Fruit fly (Drosophila melanogaster) whole organism, wandering third instar larva: ENCODE measurements around the gene Dpy-30L2.

Source experiments
- Abd-B ChIP-seq: fragments of >200 bp; optimal IDR thresholded peaks from 2 replicates; lab custom pipeline; 2017; ENCODE audit warnings: missing biosample characterization, missing genetic modification characterization
- CG32264 ChIP-seq: fragments of 200-800 bp; sonication (Bioruptor generic); optimal IDR thresholded peaks from 2 replicates; lab custom pipeline; 2016; ENCODE audit warnings: missing biosample characterization, missing genetic modification characterization
- Dfd ChIP-seq: fragments of >200 bp; optimal IDR thresholded peaks from 2 replicates; lab custom pipeline; 2017; ENCODE audit warnings: missing biosample characterization, missing genetic modification characterization
- Dif ChIP-seq: fragments of 200-275, 200-300 bp; sonication (Bioruptor generic); optimal IDR thresholded peaks from 2 replicates; lab custom pipeline; 2018; ENCODE audit warnings: missing biosample characterization, missing genetic modification characterization; ENCODE audit not compliant: partially characterized antibody
- GATAd ChIP-seq: sonication (Bioruptor generic); optimal IDR thresholded peaks from 2 replicates; lab custom pipeline; 2016; ENCODE audit warnings: missing biosample characterization, missing genetic modification characterization
- Hnf4 ChIP-seq: fragments of 200-800 bp; sonication (Bioruptor generic); optimal IDR thresholded peaks from 2 replicates; lab custom pipeline; 2016; ENCODE audit warnings: missing biosample characterization, mild to moderate bottlenecking, missing genetic modification characterization
- Hr83 ChIP-seq: fragments of 200-300 bp; sonication (Bioruptor generic); optimal IDR thresholded peaks from 2 replicates; lab custom pipeline; 2016; ENCODE audit warnings: missing biosample characterization, mild to moderate bottlenecking, missing genetic modification characterization, moderate library complexity; ENCODE audit not compliant: poor library complexity, severe bottlenecking
- Jra ChIP-seq: sonication (Bioruptor generic); optimal IDR thresholded peaks from 2 replicates; lab custom pipeline; 2016; ENCODE audit warnings: missing biosample characterization, missing genetic modification characterization
- Mio ChIP-seq: sonication (Bioruptor generic); optimal IDR thresholded peaks from 2 replicates; lab custom pipeline; 2016; ENCODE audit warnings: missing biosample characterization, missing genetic modification characterization
- Myc ChIP-seq: fragments of >200 bp; optimal IDR thresholded peaks from 2 replicates; lab custom pipeline; 2017
- N ChIP-seq: fragments of >200 bp; optimal IDR thresholded peaks from 2 replicates; lab custom pipeline; 2018; ENCODE audit warnings: missing biosample characterization, missing external identifiers, missing genetic modification characterization
- OdsH ChIP-seq: fragments of 200-800 bp; sonication (Bioruptor generic); optimal IDR thresholded peaks from 2 replicates; lab custom pipeline; 2016; ENCODE audit warnings: missing biosample characterization, mild to moderate bottlenecking, missing genetic modification characterization
- Sp1 ChIP-seq: fragments of 200-800 bp; sonication (Bioruptor generic); optimal IDR thresholded peaks from 3 replicates; lab custom pipeline; 2019; ENCODE audit warnings: missing biosample characterization, mild to moderate bottlenecking, missing genetic modification characterization, moderate library complexity
- br ChIP-seq: fragments of 200-800 bp; sonication (Bioruptor generic); optimal IDR thresholded peaks from 2 replicates; lab custom pipeline; 2016; ENCODE audit warnings: missing biosample characterization, missing genetic modification characterization
- brk ChIP-seq: fragments of 200-800 bp; sonication (Bioruptor generic); optimal IDR thresholded peaks from 2 replicates; lab custom pipeline; 2016; ENCODE audit warnings: missing biosample characterization, mild to moderate bottlenecking, missing genetic modification characterization
- dl ChIP-seq, 2 experiments: fragments of 175-275, 200-275 bp in 1 of 2; fragments of 200-275 bp in 1 of 2; sonication (Bioruptor generic); optimal IDR thresholded peaks; lab custom pipeline; 2018; ENCODE audit warnings: mild to moderate bottlenecking in 2 of 2, missing biosample characterization in 2 of 2, missing genetic modification characterization in 2 of 2, moderate library complexity in 2 of 2; ENCODE audit not compliant: partially characterized antibody in 2 of 2, insufficient read depth in 1 of 2
- dmrt93B ChIP-seq: fragments of 200-800 bp; sonication (Bioruptor generic); optimal IDR thresholded peaks from 2 replicates; lab custom pipeline; 2018; ENCODE audit warnings: missing biosample characterization, mild to moderate bottlenecking, missing genetic modification characterization
- dsf ChIP-seq: sonication (Bioruptor generic); optimal IDR thresholded peaks from 2 replicates; lab custom pipeline; 2016; ENCODE audit warnings: missing biosample characterization, missing genetic modification characterization, borderline replicate concordance
- ey ChIP-seq: fragments of 200-800 bp; sonication (Bioruptor generic); optimal IDR thresholded peaks from 2 replicates; lab custom pipeline; 2016; ENCODE audit warnings: missing biosample characterization, missing genetic modification characterization
- fru ChIP-seq: fragments of 200-800 bp; sonication (Bioruptor generic); optimal IDR thresholded peaks from 3 replicates; lab custom pipeline; 2016; ENCODE audit warnings: missing biosample characterization, mild to moderate bottlenecking, missing genetic modification characterization
- h ChIP-seq: fragments of 200-800 bp; sonication (Bioruptor generic); optimal IDR thresholded peaks from 3 replicates; lab custom pipeline; 2016; ENCODE audit warnings: missing biosample characterization, mild to moderate bottlenecking, missing genetic modification characterization
- jim ChIP-seq: fragments of 175-275, 200-325 bp; sonication (Bioruptor generic); optimal IDR thresholded peaks from 2 replicates; lab custom pipeline; 2016; ENCODE audit warnings: missing biosample characterization, mild to moderate bottlenecking, missing genetic modification characterization
- pan ChIP-seq: fragments of >200 bp; optimal IDR thresholded peaks from 2 replicates; lab custom pipeline; 2017
- psq ChIP-seq: fragments of 200-800 bp; sonication (Bioruptor generic); optimal IDR thresholded peaks from 3 replicates; lab custom pipeline; 2017; ENCODE audit warnings: missing biosample characterization, mild to moderate bottlenecking, missing genetic modification characterization, moderate library complexity
- rgr ChIP-seq: fragments of 200-800 bp; sonication (Bioruptor generic); optimal IDR thresholded peaks from 3 replicates; lab custom pipeline; 2016; ENCODE audit warnings: missing biosample characterization, mild to moderate bottlenecking, missing genetic modification characterization
- sage ChIP-seq: fragments of 200-800 bp; sonication (Bioruptor generic); optimal IDR thresholded peaks from 2 replicates; lab custom pipeline; 2016; ENCODE audit warnings: missing biosample characterization, mild to moderate bottlenecking, missing genetic modification characterization
- tai ChIP-seq: sonication (Bioruptor generic); optimal IDR thresholded peaks from 2 replicates; lab custom pipeline; 2016; ENCODE audit warnings: missing biosample characterization, missing genetic modification characterization
- usp ChIP-seq: fragments of >200 bp; optimal IDR thresholded peaks from 2 replicates; lab custom pipeline; 2017; ENCODE audit warnings: missing biosample characterization, missing genetic modification characterization
- woc ChIP-seq: sonication (Bioruptor generic); optimal IDR thresholded peaks from 2 replicates; lab custom pipeline; 2016; ENCODE audit warnings: missing biosample characterization, mild to moderate bottlenecking, missing genetic modification characterization

Gene Dpy-30L2

dm6 chr3L:4021260-4021831 lies 26.2 kb downstream of the Dpy-30L2 start, which contains the start of gene Mul1:
TSS of gene Mul1 (plus strand) at chr3L:4021457.
- TF ChIP-seq Dfd (GFP tag; lab: Kevin White, UChicago): no peak
- TF ChIP-seq Sp1: no peak
- TF ChIP-seq Hr83 (GFP tag; lab: Kevin White, UChicago): no peak
- TF ChIP-seq dl (GFP tag; optimal IDR thresholded peaks at IDR 0.05; lab: Kevin White, UChicago; ENCODE audit: insufficient read depth in 1 of 2, partially characterized antibody in 2 of 2): no peak
- no peak for TF ChIP-seq GATAd
- TF ChIP-seq brk (GFP tag; lab: Kevin White, UChicago): no peak
- TF ChIP-seq usp (GFP tag; lab: Kevin White, UChicago): no peak

dm6 chr3L:4018228-4018928 lies 29.2 kb downstream of the Dpy-30L2 start, which contains the start of gene FoxL1:
TSS of gene FoxL1 (plus strand) at chr3L:4018878.
- no peak for TF ChIP-seq tai (GFP tag; lab: Kevin White, UChicago)
- TF ChIP-seq dsf (GFP tag; lab: Kevin White, UChicago): no peak
- TF ChIP-seq fru (GFP tag; lab: Kevin White, UChicago): no peak
- no peak for TF ChIP-seq rgr (GFP tag; lab: Kevin White, UChicago)
- TF ChIP-seq ey (GFP tag; lab: Kevin White, UChicago): no peak
- TF ChIP-seq br: no peak
- TF ChIP-seq h (GFP tag; lab: Kevin White, UChicago): no peak
- TF ChIP-seq N (GFP tag; lab: Kevin White, UChicago): no peak
- TF ChIP-seq Hnf4: no peak
- no peak for TF ChIP-seq Mio
- TF ChIP-seq Jra (GFP tag; lab: Kevin White, UChicago): no peak
- no peak for TF ChIP-seq usp (GFP tag; lab: Kevin White, UChicago)

dm6 chr3L:4016754-4017153 lies 30.8 kb downstream of the Dpy-30L2 start:
- TF ChIP-seq rgr (GFP tag; lab: Kevin White, UChicago) (no peak), jim (GFP tag; lab: Kevin White, UChicago) (no peak), dmrt93B (GFP tag; lab: Kevin White, UChicago) (no peak), Hr83 (GFP tag; lab: Kevin White, UChicago) (no peak), br (no peak), Dfd (GFP tag; lab: Kevin White, UChicago) (no peak), fru (GFP tag; lab: Kevin White, UChicago) (no peak), woc (GFP tag; lab: Kevin White, UChicago) (no peak), Abd-B (GFP tag; lab: Kevin White, UChicago) (no peak), Hnf4 (no peak), Dif (GFP tag; lab: Kevin White, UChicago) (no peak), dsf (GFP tag; lab: Kevin White, UChicago) (no peak), brk (GFP tag; lab: Kevin White, UChicago) (no peak), tai (GFP tag; lab: Kevin White, UChicago) (no peak)
- TF ChIP-seq, all 38 proteins: peak for 0

dm6 chr3L:4014349-4014748 lies 33.2 kb downstream of the Dpy-30L2 start:
- TF ChIP-seq pan: no peak
- TF ChIP-seq CG32264 (GFP tag; lab: Kevin White, UChicago): no peak
- no peak for TF ChIP-seq h (GFP tag; lab: Kevin White, UChicago)
- TF ChIP-seq OdsH (GFP tag; lab: Kevin White, UChicago): no peak
- TF ChIP-seq Abd-B (GFP tag; lab: Kevin White, UChicago): no peak
- no peak for TF ChIP-seq fru (GFP tag; lab: Kevin White, UChicago)
- TF ChIP-seq psq (GFP tag; lab: Kevin White, UChicago): no peak
- TF ChIP-seq Dfd (GFP tag; lab: Kevin White, UChicago): no peak
- no peak for TF ChIP-seq N (GFP tag; lab: Kevin White, UChicago)
- no peak for TF ChIP-seq dl (GFP tag; optimal IDR thresholded peaks at IDR 0.05; lab: Kevin White, UChicago; ENCODE audit: insufficient read depth in 1 of 2, partially characterized antibody in 2 of 2)
- TF ChIP-seq Dif (GFP tag; lab: Kevin White, UChicago): no peak
- TF ChIP-seq woc (GFP tag; lab: Kevin White, UChicago): no peak
- TF ChIP-seq GATAd: no peak
- no peak for TF ChIP-seq Myc (lab: Kevin White, UChicago)
- no peak for TF ChIP-seq sage
- no peak for TF ChIP-seq dmrt93B (GFP tag; lab: Kevin White, UChicago)
- no peak for TF ChIP-seq Mio
- TF ChIP-seq dsf (GFP tag; lab: Kevin White, UChicago): no peak
